Worm (Caenorhabditis elegans) whole organism, midembryonic: ENCODE measurements around the gene cpg-23.

Experiments used
- T22C8.4 ChIP-seq: fragments of 200-800 bp; sonication (Bioruptor generic); IDR thresholded peaks from 2 replicates; pipeline ENCODE4 v1.3.6; 2022; ENCODE audit warnings: missing genetic modification characterization, missing compliant biosample characterization
- flt-1 ChIP-seq: fragments of 200-800 bp; sonication (Bioruptor generic); IDR thresholded peaks from 2 replicates; pipeline ENCODE4 v1.3.6; 2022; ENCODE audit warnings: missing genetic modification characterization, missing compliant biosample characterization

DNA sequence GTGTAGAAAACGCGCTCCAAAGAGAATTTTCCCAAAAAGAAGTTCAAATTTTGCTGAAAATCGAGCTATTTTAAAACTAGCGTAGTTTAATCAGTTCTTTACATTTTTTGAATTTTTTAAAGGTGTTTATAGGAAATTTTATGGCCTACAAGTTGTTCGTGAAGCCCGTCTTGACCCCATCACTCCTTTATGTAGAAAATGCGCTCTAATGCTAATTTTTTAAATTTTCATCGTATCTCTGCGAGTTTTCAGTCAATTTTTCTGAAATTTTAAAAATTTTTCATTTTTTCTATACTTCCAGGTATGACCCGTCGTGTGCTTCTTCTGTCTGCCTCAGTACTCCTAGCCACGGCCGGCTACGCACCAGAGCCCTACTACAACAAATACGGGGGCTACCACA is 4.4 kb upstream of the cpg-23 start, which contains the start of gene Y39B6A.9:
- no peak for TF ChIP-seq T22C8.4 (GFP tag; lab: Robert Waterston, UW)
- no peak for TF ChIP-seq flt-1 (GFP tag; lab: Robert Waterston, UW)
